Worm (Caenorhabditis elegans) whole organism, midembryonic: Measurements from ENCODE around the gene dpyd-1.

ENCODE experiments used
- T22C8.4 ChIP-seq: fragments of 200-800 bp; sonication (Bioruptor generic); IDR thresholded peaks from 2 replicates; pipeline ENCODE4 v1.3.6; 2022; ENCODE audit warnings: missing genetic modification characterization, missing compliant biosample characterization
- cog-1 ChIP-seq: sonication (generic microtip); optimal IDR thresholded peaks from 2 replicates; lab custom pipeline; 2016; ENCODE audit warnings: missing genetic modification characterization, missing compliant biosample characterization
- flt-1 ChIP-seq: fragments of 200-800 bp; sonication (Bioruptor generic); IDR thresholded peaks from 2 replicates; pipeline ENCODE4 v1.3.6; 2022; ENCODE audit warnings: missing genetic modification characterization, missing compliant biosample characterization
- klf-2 ChIP-seq: fragments of 200-800 bp; sonication (Bioruptor generic); conservative IDR thresholded peaks from 2 replicates; pipeline ENCODE4 v1.3.6; 2022; ENCODE audit warnings: missing genetic modification reagents, missing genetic modification characterization, missing compliant biosample characterization
- med-1 ChIP-seq: sonication (generic microtip); optimal IDR thresholded peaks from 2 replicates; lab custom pipeline; 2017; ENCODE audit warnings: missing genetic modification characterization, mild to moderate bottlenecking, missing compliant biosample characterization, antibody characterized with exemption, missing genetic modification reagents; ENCODE audit not compliant: insufficient read depth
- ref-1 ChIP-seq: fragments of 200-800 bp; sonication (Bioruptor generic); conservative IDR thresholded peaks from 2 replicates; pipeline ENCODE4 v1.3.6; 2022; ENCODE audit warnings: missing genetic modification reagents, missing genetic modification characterization, missing compliant biosample characterization
- tab-1 ChIP-seq: fragments of 200-800 bp; sonication (Bioruptor generic); IDR thresholded peaks from 2 replicates; pipeline ENCODE4 v1.3.6; 2022; ENCODE audit warnings: missing genetic modification characterization, missing compliant biosample characterization
- ztf-23 ChIP-seq: fragments of 200-800 bp; sonication (Bioruptor generic); IDR thresholded peaks from 2 replicates; pipeline ENCODE4 v1.3.6; 2022; ENCODE audit warnings: missing genetic modification reagents, missing genetic modification characterization, missing compliant biosample characterization
- ztf-29 ChIP-seq: fragments of 200-800 bp; sonication (Bioruptor generic); IDR thresholded peaks from 2 replicates; pipeline ENCODE4 v1.3.6; 2022; ENCODE audit warnings: missing genetic modification reagents, missing genetic modification characterization, missing compliant biosample characterization

The dpyd-1 gene

ce11 chrX:5457184-5457583 is 10.5 kb upstream of the dpyd-1 start:
- no peak for TF ChIP-seq T22C8.4 (GFP tag; lab: Robert Waterston, UW)
- no peak for TF ChIP-seq ztf-29 (GFP tag; lab: Robert Waterston, UW)
- no peak for TF ChIP-seq flt-1 (GFP tag; lab: Robert Waterston, UW)
- no peak for TF ChIP-seq cog-1 (tag; lab: Kevin White, UChicago)
- no peak for TF ChIP-seq med-1 (GFP tag; lab: Kevin White, UChicago)
- TF ChIP-seq klf-2: no peak
- TF ChIP-seq tab-1 (GFP tag; lab: Robert Waterston, UW): no peak
- no peak for TF ChIP-seq ref-1 (GFP tag; lab: Robert Waterston, UW)

- TF ChIP-seq klf-2: no peak
- TF ChIP-seq ref-1 (GFP tag; lab: Robert Waterston, UW): no peak
- TF ChIP-seq cog-1 (tag; lab: Kevin White, UChicago): no peak
- TF ChIP-seq flt-1 (GFP tag; lab: Robert Waterston, UW): no peak
- TF ChIP-seq ztf-29 (GFP tag; lab: Robert Waterston, UW): no peak
- no peak for TF ChIP-seq ztf-23 (GFP tag; lab: Robert Waterston, UW)
- no peak for TF ChIP-seq tab-1 (GFP tag; lab: Robert Waterston, UW)
- no peak for TF ChIP-seq T22C8.4 (GFP tag; lab: Robert Waterston, UW)
- TF ChIP-seq med-1 (GFP tag; lab: Kevin White, UChicago): no peak
Observed at ce11 chrX:5458043-5458442, 9.6 kb upstream of the dpyd-1 start.

- TF ChIP-seq tab-1 (GFP tag; lab: Robert Waterston, UW) (no peak), ztf-29 (GFP tag; lab: Robert Waterston, UW) (no peak), cog-1 (tag; lab: Kevin White, UChicago) (no peak), klf-2 (no peak), flt-1 (GFP tag; lab: Robert Waterston, UW) (no peak), ztf-23 (GFP tag; lab: Robert Waterston, UW) (no peak), ref-1 (GFP tag; lab: Robert Waterston, UW) (no peak), med-1 (GFP tag; lab: Kevin White, UChicago) (no peak), T22C8.4 (GFP tag; lab: Robert Waterston, UW) (no peak)
Observed at ce11 chrX:5458750-5459149, 8.9 kb upstream of the dpyd-1 start.

ce11 chrX:5460930-5461329 is 6.7 kb upstream of the dpyd-1 start, which contains the start of gene ddr-1:
Gene ddr-1 (plus strand): TSS chrX:5461230.
- no peak for TF ChIP-seq T22C8.4 (GFP tag; lab: Robert Waterston, UW)
- TF ChIP-seq ztf-23 (GFP tag; lab: Robert Waterston, UW): no peak
- no peak for TF ChIP-seq med-1 (GFP tag; lab: Kevin White, UChicago)
- no peak for TF ChIP-seq ref-1 (GFP tag; lab: Robert Waterston, UW)
- no peak for TF ChIP-seq ztf-29 (GFP tag; lab: Robert Waterston, UW)
- no peak for TF ChIP-seq cog-1 (tag; lab: Kevin White, UChicago)
- TF ChIP-seq flt-1 (GFP tag; lab: Robert Waterston, UW): no peak
- TF ChIP-seq klf-2: no peak
- no peak for TF ChIP-seq tab-1 (GFP tag; lab: Robert Waterston, UW)

ce11 chrX:5465631-5466030 is 2.0 kb upstream of the dpyd-1 start:
- TF ChIP-seq ref-1 (GFP tag; lab: Robert Waterston, UW) (no peak), med-1 (GFP tag; lab: Kevin White, UChicago) (no peak), flt-1 (GFP tag; lab: Robert Waterston, UW) (no peak), klf-2 (no peak), T22C8.4 (GFP tag; lab: Robert Waterston, UW) (no peak), cog-1 (tag; lab: Kevin White, UChicago) (no peak), tab-1 (GFP tag; lab: Robert Waterston, UW) (no peak), ztf-23 (GFP tag; lab: Robert Waterston, UW) (no peak), ztf-29 (GFP tag; lab: Robert Waterston, UW) (no peak)

- TF ChIP-seq ref-1 (GFP tag; lab: Robert Waterston, UW): no peak
- no peak for TF ChIP-seq tab-1 (GFP tag; lab: Robert Waterston, UW)
- no peak for TF ChIP-seq T22C8.4 (GFP tag; lab: Robert Waterston, UW)
- no peak for TF ChIP-seq ztf-29 (GFP tag; lab: Robert Waterston, UW)
- no peak for TF ChIP-seq cog-1 (tag; lab: Kevin White, UChicago)
- no peak for TF ChIP-seq med-1 (GFP tag; lab: Kevin White, UChicago)
- TF ChIP-seq ztf-23 (GFP tag; lab: Robert Waterston, UW): no peak
Observed at ce11 chrX:5466149-5466548, 1.5 kb upstream of the dpyd-1 start.

- TF ChIP-seq T22C8.4 (GFP tag; lab: Robert Waterston, UW) (no peak), ztf-29 (GFP tag; lab: Robert Waterston, UW) (no peak), tab-1 (GFP tag; lab: Robert Waterston, UW) (no peak), klf-2 (no peak), ref-1 (GFP tag; lab: Robert Waterston, UW) (no peak), cog-1 (tag; lab: Kevin White, UChicago) (no peak), med-1 (GFP tag; lab: Kevin White, UChicago) (no peak), ztf-23 (GFP tag; lab: Robert Waterston, UW) (no peak), flt-1 (GFP tag; lab: Robert Waterston, UW) (no peak)
Observed at ce11 chrX:5467308-5467707, 362 bp upstream of the dpyd-1 start.

- no peak for TF ChIP-seq med-1 (GFP tag; lab: Kevin White, UChicago)
- no peak for TF ChIP-seq tab-1 (GFP tag; lab: Robert Waterston, UW)
- no peak for TF ChIP-seq ztf-29 (GFP tag; lab: Robert Waterston, UW)
- TF ChIP-seq klf-2: no peak
- TF ChIP-seq T22C8.4 (GFP tag; lab: Robert Waterston, UW): no peak
- no peak for TF ChIP-seq flt-1 (GFP tag; lab: Robert Waterston, UW)
- TF ChIP-seq ref-1 (GFP tag; lab: Robert Waterston, UW): no peak
- no peak for TF ChIP-seq ztf-23 (GFP tag; lab: Robert Waterston, UW)
- TF ChIP-seq cog-1 (tag; lab: Kevin White, UChicago): no peak
Observed at ce11 chrX:5470111-5470745, 2.6 kb downstream of the dpyd-1 start.

- TF ChIP-seq ztf-29 (GFP tag; lab: Robert Waterston, UW): no peak
- TF ChIP-seq flt-1 (GFP tag; lab: Robert Waterston, UW): peak; percentile 77
- peak; percentile 81 for TF ChIP-seq cog-1 (tag; lab: Kevin White, UChicago)
- 0 out of 2 replicates have a peak, but pooled peaks have one; percentile 52 for TF ChIP-seq ztf-23 (GFP tag; lab: Robert Waterston, UW)
- no peak for TF ChIP-seq klf-2
- TF ChIP-seq med-1 (GFP tag; lab: Kevin White, UChicago): no peak
- TF ChIP-seq T22C8.4 (GFP tag; lab: Robert Waterston, UW): no peak
- TF ChIP-seq tab-1 (GFP tag; lab: Robert Waterston, UW): peak; percentile 70
- TF ChIP-seq ref-1 (GFP tag; lab: Robert Waterston, UW): no peak
Observed at ce11 chrX:5475164-5475576, 7.5 kb downstream of the dpyd-1 start.
